Worm (Caenorhabditis elegans) whole organism, L4 larva: ENCODE measurements around the gene K04C2.2.

Experiments
- F26F4.8 ChIP-seq: fragments of 200-800 bp; sonication (Bioruptor generic); conservative IDR thresholded peaks from 2 replicates; pipeline ENCODE4 v1.3.6; 2022; ENCODE audit warnings: missing genetic modification characterization, missing compliant biosample characterization
- R02D3.7 ChIP-seq: fragments of 150-350 bp; sonication (generic microtip); optimal IDR thresholded peaks from 3 replicates; lab custom pipeline; 2014; ENCODE audit warnings: missing biosample characterization, missing genetic modification characterization
- T20F7.1 ChIP-seq: fragments of 200-800 bp; sonication (Bioruptor generic); optimal IDR thresholded peaks from 2 replicates; lab custom pipeline; 2018; ENCODE audit warnings: mild to moderate bottlenecking, missing genetic modification characterization, missing compliant biosample characterization
- T26A8.4 ChIP-seq: fragments of 200-800 bp; sonication (Bioruptor generic); IDR thresholded peaks from 2 replicates; pipeline ENCODE4 v1.3.6; 2022; ENCODE audit warnings: missing genetic modification characterization, missing compliant biosample characterization
- ZK337.2 ChIP-seq: fragments of 200-800 bp; sonication (Bioruptor generic); IDR thresholded peaks from 2 replicates; pipeline ENCODE4 v1.3.6; 2022; ENCODE audit warnings: missing genetic modification reagents, missing genetic modification characterization, missing compliant biosample characterization
- ZK546.5 ChIP-seq, 2 experiments: sonication (generic microtip); optimal IDR thresholded peaks; 2 replicates each; lab custom pipeline; 2017; ENCODE audit warnings: missing biosample characterization in 2 of 2, missing genetic modification characterization in 2 of 2
- aha-1 ChIP-seq: fragments of 150-350 bp; peaks from one replicate; lab custom pipeline; 2014; ENCODE audit warnings: missing biosample characterization, missing genetic modification characterization
- aly-2 ChIP-seq: sonication (generic microtip); optimal IDR thresholded peaks from 2 replicates; lab custom pipeline; 2018; ENCODE audit warnings: missing biosample characterization, missing genetic modification characterization
- arid-1 ChIP-seq: fragments of 200-800 bp; sonication (Bioruptor generic); conservative IDR thresholded peaks from 2 replicates; pipeline ENCODE4 v1.3.6; 2022; ENCODE audit warnings: missing genetic modification reagents, missing genetic modification characterization, missing compliant biosample characterization
- ceh-20 ChIP-seq: fragments of 200-800 bp; sonication (Bioruptor generic); IDR thresholded peaks from 2 replicates; pipeline ENCODE4 v1.3.6; 2022; ENCODE audit warnings: missing genetic modification reagents, missing genetic modification characterization, missing compliant biosample characterization
- ceh-62 ChIP-seq: sonication (generic microtip); optimal IDR thresholded peaks from 2 replicates; lab custom pipeline; 2017; ENCODE audit warnings: missing biosample characterization, missing genetic modification characterization
- ceh-82 ChIP-seq: sonication (generic microtip); optimal IDR thresholded peaks from 2 replicates; lab custom pipeline; 2017; ENCODE audit warnings: missing biosample characterization, missing genetic modification characterization
- daf-12 ChIP-seq: fragments of 150-350 bp; optimal IDR thresholded peaks from 2 replicates; lab custom pipeline; 2014; ENCODE audit warnings: missing biosample characterization, missing genetic modification reagents, missing genetic modification characterization
- daf-16 ChIP-seq, 3 experiments: sonication (generic microtip); optimal IDR thresholded peaks; 2 replicates each; lab custom pipeline; 2016 to 2017; ENCODE audit warnings: missing genetic modification characterization in 3 of 3, missing genetic modification reagents in 3 of 3, mild to moderate bottlenecking in 2 of 3, missing compliant biosample characterization in 2 of 3, missing biosample characterization in 1 of 3, moderate library complexity in 1 of 3
- daf-8 ChIP-seq: fragments of 200-800 bp; sonication (Bioruptor generic); IDR thresholded peaks from 2 replicates; pipeline ENCODE4 v1.3.6; 2022; ENCODE audit warnings: missing genetic modification characterization, missing compliant biosample characterization
- duxl-1 ChIP-seq: sonication (generic microtip); optimal IDR thresholded peaks from 2 replicates; lab custom pipeline; 2016; ENCODE audit warnings: mild to moderate bottlenecking, missing genetic modification characterization, moderate library complexity, missing compliant biosample characterization; ENCODE audit not compliant: poor library complexity
- lin-13 ChIP-seq: fragments of 150-350 bp; optimal IDR thresholded peaks from 2 replicates; lab custom pipeline; 2014; ENCODE audit warnings: missing biosample characterization, missing genetic modification reagents, missing genetic modification characterization
- lin-38 ChIP-seq: fragments of 200-800 bp; sonication (Bioruptor generic); IDR thresholded peaks from 2 replicates; pipeline ENCODE4 v1.3.6; 2022; ENCODE audit warnings: missing genetic modification reagents, missing genetic modification characterization, missing compliant biosample characterization
- lin-39 ChIP-seq: fragments of 150-350 bp; optimal IDR thresholded peaks from 2 replicates; lab custom pipeline; 2014; ENCODE audit warnings: missing biosample characterization, missing genetic modification reagents, missing genetic modification characterization
- mdl-1 ChIP-seq, 2 experiments: fragments of 150-350 bp in 1 of 2; sonication (generic microtip) in 1 of 2; optimal IDR thresholded peaks; 2 replicates each; lab custom pipeline; 2014 to 2017; ENCODE audit warnings: missing biosample characterization in 2 of 2, missing genetic modification characterization in 2 of 2
- mep-1 ChIP-seq: fragments of 150-350 bp; sonication (generic microtip); optimal IDR thresholded peaks from 3 replicates; lab custom pipeline; 2014; ENCODE audit warnings: missing biosample characterization, missing genetic modification characterization
- nhr-102 ChIP-seq: sonication (generic microtip); optimal IDR thresholded peaks from 2 replicates; lab custom pipeline; 2016; ENCODE audit warnings: mild to moderate bottlenecking, missing genetic modification characterization, moderate library complexity, missing compliant biosample characterization
- pha-4 ChIP-seq, 2 experiments: fragments of 150-350 bp in 1 of 2; fragments of 200-800 bp in 1 of 2; sonication (Bioruptor generic) in 1 of 2; IDR thresholded peaks in 1 of 2; optimal IDR thresholded peaks in 1 of 2; 2 replicates each; pipeline versions ENCODE4 v1.3.6 to Lab custom; 2014 to 2022; ENCODE audit warnings: missing genetic modification characterization in 2 of 2, missing genetic modification reagents in 2 of 2, missing biosample characterization in 1 of 2, missing compliant biosample characterization in 1 of 2
- php-3 ChIP-seq: fragments of 200-800 bp; sonication (Bioruptor generic); IDR thresholded peaks from 2 replicates; pipeline ENCODE4 v1.3.6; 2022; ENCODE audit warnings: missing genetic modification reagents, missing genetic modification characterization, missing compliant biosample characterization
- saeg-2 ChIP-seq: fragments of 200-800 bp; sonication (Bioruptor generic); IDR thresholded peaks from 2 replicates; pipeline ENCODE4 v1.3.6; 2022; ENCODE audit warnings: missing genetic modification reagents, missing genetic modification characterization, missing compliant biosample characterization
- sdz-12 ChIP-seq: fragments of 200-800 bp; sonication (Bioruptor generic); optimal IDR thresholded peaks from 2 replicates; lab custom pipeline; 2018; ENCODE audit warnings: mild to moderate bottlenecking, missing genetic modification characterization, missing compliant biosample characterization
- set-16 ChIP-seq: fragments of 200-800 bp; sonication (Bioruptor generic); IDR thresholded peaks from 2 replicates; pipeline ENCODE4 v1.3.6; 2022; ENCODE audit warnings: missing genetic modification reagents, missing genetic modification characterization, missing compliant biosample characterization
- spr-3 ChIP-seq: fragments of 200-800 bp; sonication (Bioruptor generic); optimal IDR thresholded peaks from 2 replicates; lab custom pipeline; 2018; ENCODE audit warnings: mild to moderate bottlenecking, missing genetic modification characterization, missing compliant biosample characterization
- tag-97 ChIP-seq: fragments of 200-800 bp; sonication (Bioruptor generic); IDR thresholded peaks from 2 replicates; pipeline ENCODE4 v1.3.6; 2022; ENCODE audit warnings: missing genetic modification characterization, missing compliant biosample characterization
- tra-1 ChIP-seq: fragments of 200-800 bp; sonication (Bioruptor generic); IDR thresholded peaks from 2 replicates; pipeline ENCODE4 v1.3.6; 2022; ENCODE audit warnings: missing genetic modification reagents, missing genetic modification characterization, missing compliant biosample characterization
- unc-39 ChIP-seq: sonication (generic microtip); optimal IDR thresholded peaks from 2 replicates; lab custom pipeline; 2017; ENCODE audit warnings: missing biosample characterization, missing genetic modification characterization
- unc-62 ChIP-seq, 3 experiments: fragments of 150-350 bp in 1 of 3; sonication (generic microtip); optimal IDR thresholded peaks in 2 of 3; peaks in 1 of 3; 1 replicate in 1 of 3; 2 replicates in 2 of 3; lab custom pipeline; 2014 to 2017; ENCODE audit warnings: missing biosample characterization in 3 of 3, missing genetic modification characterization in 3 of 3, missing genetic modification reagents in 3 of 3, missing genotype in 1 of 3
- zfp-3 ChIP-seq: fragments of 200-800 bp; sonication (Bioruptor generic); conservative IDR thresholded peaks from 2 replicates; pipeline ENCODE4 v1.3.6; 2022; ENCODE audit warnings: missing genetic modification reagents, missing genetic modification characterization, missing compliant biosample characterization
- zip-2 ChIP-seq: fragments of 150-350 bp; optimal IDR thresholded peaks from 2 replicates; lab custom pipeline; 2014; ENCODE audit warnings: missing biosample characterization, missing genetic modification characterization
- ztf-7 ChIP-seq: fragments of 150-350 bp; optimal IDR thresholded peaks from 2 replicates; lab custom pipeline; 2014; ENCODE audit warnings: missing biosample characterization, missing genetic modification characterization

Gene K04C2.2

DNA sequence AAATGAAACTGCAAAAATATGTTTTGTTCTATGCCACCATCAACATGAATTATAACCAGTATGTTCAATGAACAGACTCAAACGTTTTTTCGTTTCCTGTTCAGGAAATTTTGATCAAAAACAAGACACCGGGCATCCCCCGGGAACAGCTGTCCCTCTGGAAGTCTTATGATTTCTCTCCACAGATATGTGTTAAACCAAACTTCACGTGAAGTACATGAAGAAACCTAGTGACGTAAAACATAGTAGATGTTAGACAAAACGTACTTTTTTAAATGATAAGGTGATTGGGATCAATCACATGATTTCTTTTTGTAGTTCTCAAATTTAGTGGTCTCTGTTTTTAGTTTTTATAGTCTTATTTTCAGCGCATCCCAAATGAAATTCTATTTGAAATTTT, 8.9 kb downstream of the K04C2.2 start (continued):
- peak in 1 of 2 experiments; percentile 52 for TF ChIP-seq mdl-1 (tag; optimal IDR thresholded peaks at IDR 0.05; lab: Kevin White, UChicago)
- TF ChIP-seq nhr-102 (tag; lab: Kevin White, UChicago): no peak
- no peak for TF ChIP-seq aly-2 (tag; lab: Kevin White, UChicago)
- no peak for TF ChIP-seq tag-97 (GFP tag; lab: Robert Waterston, UW)
- no peak for TF ChIP-seq ceh-82 (tag; lab: Kevin White, UChicago)
- no peak for TF ChIP-seq daf-8 (GFP tag; lab: Robert Waterston, UW)
- TF ChIP-seq saeg-2 (GFP tag; lab: Robert Waterston, UW): no peak
- TF ChIP-seq lin-38: no peak
- no peak for TF ChIP-seq spr-3 (GFP tag; lab: Kevin White, UChicago)
- no peak for TF ChIP-seq ZK546.5 (tag; optimal IDR thresholded peaks at IDR 0.05; lab: Kevin White, UChicago)
- TF ChIP-seq unc-39 (tag; lab: Kevin White, UChicago): no peak
- no peak for TF ChIP-seq F26F4.8 (GFP tag; lab: Robert Waterston, UW)
- no peak for TF ChIP-seq lin-13 (GFP tag; lab: Kevin White, UChicago)
- TF ChIP-seq ceh-20 (GFP tag; lab: Robert Waterston, UW): peak; percentile 58; the same call in 1 of the 2 replicates
- TF ChIP-seq mep-1 (tag; lab: Kevin White, UChicago): peak; percentile 39
- TF ChIP-seq tra-1 (GFP tag; lab: Robert Waterston, UW): 0 out of 2 replicates have a peak, but pooled peaks have one; percentile 30
- TF ChIP-seq daf-16 (GFP tag; optimal IDR thresholded peaks at IDR 0.05; lab: Kevin White, UChicago): peak in 1 of 2 experiments; percentile 1
- TF ChIP-seq daf-16 (tag; optimal IDR thresholded peaks at IDR 0.05; lab: Kevin White, UChicago): peak; percentile 22
- no peak for TF ChIP-seq lin-39 (tag; lab: Kevin White, UChicago)
- TF ChIP-seq duxl-1 (tag; lab: Kevin White, UChicago): no peak
- no peak for TF ChIP-seq ztf-7
- peak in 1 of 2 experiments; percentile 72 for TF ChIP-seq unc-62 (GFP tag; optimal IDR thresholded peaks at IDR 0.05 in 1 of 2; lab: Kevin White, UChicago)
- no peak for TF ChIP-seq unc-62 (tag; optimal IDR thresholded peaks at IDR 0.05; lab: Kevin White, UChicago)
- no peak for TF ChIP-seq set-16 (GFP tag; lab: Robert Waterston, UW)
- TF ChIP-seq ZK337.2: no peak
- no peak for TF ChIP-seq daf-12 (tag; lab: Kevin White, UChicago)
- 0 out of 2 replicates have a peak, but pooled peaks have one; percentile 16 for TF ChIP-seq zfp-3 (GFP tag; lab: Robert Waterston, UW)

DNA sequence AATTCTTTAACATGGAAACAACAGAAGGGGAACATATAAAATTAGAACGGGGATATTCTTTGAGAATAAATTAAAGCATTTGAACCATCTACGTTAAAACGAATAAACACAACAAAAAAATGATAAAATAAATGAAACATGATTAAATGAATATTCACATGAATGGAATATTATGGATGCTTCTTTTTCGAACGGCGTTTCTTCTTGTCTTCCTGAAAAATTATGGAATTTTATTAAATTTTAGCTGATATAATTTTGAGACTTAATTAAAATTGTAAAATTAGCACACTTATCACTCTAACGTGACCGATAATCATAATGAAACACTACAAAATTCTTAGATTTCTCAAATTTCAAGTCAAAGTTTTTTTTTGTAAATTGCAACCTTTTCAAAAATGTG, 11.0 kb downstream of the K04C2.2 start:
- TF ChIP-seq php-3 (GFP tag; lab: Robert Waterston, UW) (peak; percentile 59), lin-38 (peak; percentile 45), sdz-12 (no peak), arid-1 (peak; percentile 55; the same call in 1 of the 2 replicates), R02D3.7 (tag; lab: Kevin White, UChicago) (no peak), ceh-62 (no peak), pha-4 (GFP tag; IDR thresholded peaks at IDR 0.05; lab: Robert Waterston, UW) (no peak), pha-4 (tag; optimal IDR thresholded peaks at IDR 0.05; lab: Kevin White, UChicago) (no peak), aha-1 (tag; lab: Kevin White, UChicago) (peak; percentile 4), T26A8.4 (GFP tag; lab: Robert Waterston, UW) (peak; percentile 55; the same call in 1 of the 2 replicates), zip-2 (peak; percentile 22), daf-16 (GFP tag; optimal IDR thresholded peaks at IDR 0.05; lab: Kevin White, UChicago) (peak in 1 of 2 experiments; percentile 51), daf-16 (tag; optimal IDR thresholded peaks at IDR 0.05; lab: Kevin White, UChicago) (no peak), T20F7.1 (peak; percentile 31), zfp-3 (GFP tag; lab: Robert Waterston, UW) (0 out of 2 replicates have a peak, but pooled peaks have one; percentile 29), mep-1 (tag; lab: Kevin White, UChicago) (peak; percentile 66)
